Fruit fly (Drosophila melanogaster) whole organism, pupa: Measurements from ENCODE around the gene up.

ENCODE experiments used
- CG12605 ChIP-seq: fragments of 200-800 bp; sonication (Bioruptor generic); IDR thresholded peaks from 2 replicates; pipeline ENCODE4 v1.3.6; 2022; ENCODE audit warnings: missing biosample characterization, missing genetic modification characterization
- CG13204 ChIP-seq: fragments of 200-800 bp; sonication (Bioruptor generic); optimal IDR thresholded peaks from 2 replicates; lab custom pipeline; 2018; ENCODE audit warnings: missing biosample characterization, mild to moderate bottlenecking, missing genetic modification characterization, moderate library complexity
- CG14655 ChIP-seq: fragments of 200-800 bp; sonication (Bioruptor generic); optimal IDR thresholded peaks from 3 replicates; lab custom pipeline; 2017; ENCODE audit warnings: mild to moderate bottlenecking, missing biosample characterization, missing genetic modification reagents, missing genetic modification characterization
- CG17806 ChIP-seq: fragments of 200-800 bp; sonication (Bioruptor generic); optimal IDR thresholded peaks from 2 replicates; lab custom pipeline; 2018; ENCODE audit warnings: missing biosample characterization, mild to moderate bottlenecking, missing genetic modification characterization, moderate library complexity
- CG32121 ChIP-seq: fragments of 200-800 bp; sonication (Bioruptor generic); IDR thresholded peaks from 2 replicates; pipeline ENCODE4 v1.3.6; 2022; ENCODE audit warnings: missing biosample characterization, missing genetic modification characterization
- CG34367 ChIP-seq: fragments of 200-800 bp; sonication (Bioruptor generic); optimal IDR thresholded peaks from 2 replicates; lab custom pipeline; 2018; ENCODE audit warnings: missing biosample characterization, mild to moderate bottlenecking, missing genetic modification characterization
- CG8159 ChIP-seq: fragments of 200-800 bp; sonication (Bioruptor generic); optimal IDR thresholded peaks from 3 replicates; lab custom pipeline; 2018; ENCODE audit warnings: missing biosample characterization, mild to moderate bottlenecking, missing genetic modification characterization, moderate library complexity
- CG8301 ChIP-seq: fragments of 200-800 bp; sonication (Bioruptor generic); optimal IDR thresholded peaks from 2 replicates; lab custom pipeline; 2018; ENCODE audit warnings: missing biosample characterization, mild to moderate bottlenecking, missing genetic modification characterization
- CG9948 ChIP-seq: fragments of 200-800 bp; sonication (Bioruptor generic); optimal IDR thresholded peaks from 2 replicates; lab custom pipeline; 2018; ENCODE audit warnings: missing biosample characterization, mild to moderate bottlenecking, missing genetic modification characterization, moderate library complexity
- EcR ChIP-seq: fragments of 200-800 bp; sonication (Bioruptor generic); optimal IDR thresholded peaks from 3 replicates; lab custom pipeline; 2019; ENCODE audit warnings: missing biosample characterization, missing genetic modification characterization, mild to moderate bottlenecking, moderate library complexity, missing genetic modification reagents
- Pif1B ChIP-seq: fragments of 200-800 bp; sonication (Bioruptor generic); optimal IDR thresholded peaks from 3 replicates; lab custom pipeline; 2016; ENCODE audit warnings: missing biosample characterization, missing genetic modification characterization
- Snoo ChIP-seq: fragments of 200-800 bp; sonication (Bioruptor generic); optimal IDR thresholded peaks from 3 replicates; lab custom pipeline; 2017; ENCODE audit warnings: missing biosample characterization, mild to moderate bottlenecking, missing genetic modification characterization, inconsistent platforms
- fd96Ca ChIP-seq: fragments of 200-800 bp; sonication (Bioruptor generic); IDR thresholded peaks from 3 replicates; pipeline ENCODE4 v1.3.6; 2022; ENCODE audit warnings: missing biosample characterization, missing genetic modification characterization
- gl ChIP-seq: fragments of 200-800 bp; sonication (Bioruptor generic); optimal IDR thresholded peaks from 2 replicates; lab custom pipeline; 2018; ENCODE audit warnings: missing biosample characterization, mild to moderate bottlenecking, missing genetic modification characterization

- no peak for TF ChIP-seq CG34367 (tag; lab: Kevin White, UChicago)
- TF ChIP-seq CG32121 (GFP tag; lab: Robert Waterston, UW) = peak; percentile 34; the same call in 1 of the 2 replicates
- TF ChIP-seq CG9948 (tag; lab: Kevin White, UChicago) = peak; percentile 14
- no peak for TF ChIP-seq CG13204
- TF ChIP-seq CG8159 (tag; lab: Kevin White, UChicago) = peak; percentile 47
- no peak for TF ChIP-seq CG8301 (tag; lab: Kevin White, UChicago)
- no peak for TF ChIP-seq gl (tag; lab: Kevin White, UChicago)
- peak; percentile 26 for TF ChIP-seq CG17806 (tag; lab: Kevin White, UChicago)
- TF ChIP-seq Snoo (tag; lab: Kevin White, UChicago) = peak; percentile 47
- no peak for TF ChIP-seq EcR (GFP tag; lab: Kevin White, UChicago)
- TF ChIP-seq CG12605 (GFP tag; lab: Robert Waterston, UW) = peak; percentile 40; the same call in 1 of the 2 replicates
- TF ChIP-seq CG14655 (GFP tag; lab: Kevin White, UChicago) = peak; percentile 33
- TF ChIP-seq Pif1B (GFP tag; lab: Kevin White, UChicago) = peak; percentile 58
- TF ChIP-seq fd96Ca (GFP tag; lab: Robert Waterston, UW) = 0 out of 3 replicates have a peak, but pooled peaks have one; percentile 13
These were observed 34.3 kb downstream of the up start for dm6 chrX:13568127-13568526.
